Fruit fly (Drosophila melanogaster) whole organism, pupa: Measurements from ENCODE around the gene CG32266.
A peak's percentile ranks its signal among the peaks of the same experiment; 100 is the strongest.

Experiments
- CG10348 ChIP-seq: fragments of 200-800 bp; sonication (Bioruptor generic); IDR thresholded peaks from 2 replicates; pipeline ENCODE4 v1.3.6; 2022; ENCODE audit warnings: missing biosample characterization, missing genetic modification characterization
- CG12605 ChIP-seq: fragments of 200-800 bp; sonication (Bioruptor generic); IDR thresholded peaks from 2 replicates; pipeline ENCODE4 v1.3.6; 2022; ENCODE audit warnings: missing biosample characterization, missing genetic modification characterization
- CG13204 ChIP-seq: fragments of 200-800 bp; sonication (Bioruptor generic); optimal IDR thresholded peaks from 2 replicates; lab custom pipeline; 2018; ENCODE audit warnings: missing biosample characterization, mild to moderate bottlenecking, missing genetic modification characterization, moderate library complexity
- CG14655 ChIP-seq: fragments of 200-800 bp; sonication (Bioruptor generic); optimal IDR thresholded peaks from 3 replicates; lab custom pipeline; 2017; ENCODE audit warnings: mild to moderate bottlenecking, missing biosample characterization, missing genetic modification reagents, missing genetic modification characterization
- CG15710 ChIP-seq: fragments of 200-800 bp; sonication (Bioruptor generic); optimal IDR thresholded peaks from 2 replicates; lab custom pipeline; 2018; ENCODE audit warnings: missing biosample characterization, mild to moderate bottlenecking, missing genetic modification characterization, moderate library complexity
- CG17806 ChIP-seq: fragments of 200-800 bp; sonication (Bioruptor generic); optimal IDR thresholded peaks from 2 replicates; lab custom pipeline; 2018; ENCODE audit warnings: missing biosample characterization, mild to moderate bottlenecking, missing genetic modification characterization, moderate library complexity
- CG32121 ChIP-seq: fragments of 200-800 bp; sonication (Bioruptor generic); IDR thresholded peaks from 2 replicates; pipeline ENCODE4 v1.3.6; 2022; ENCODE audit warnings: missing biosample characterization, missing genetic modification characterization
- CG34367 ChIP-seq: fragments of 200-800 bp; sonication (Bioruptor generic); optimal IDR thresholded peaks from 2 replicates; lab custom pipeline; 2018; ENCODE audit warnings: missing biosample characterization, mild to moderate bottlenecking, missing genetic modification characterization
- CG4496 ChIP-seq: fragments of 200-800 bp; sonication (Bioruptor generic); IDR thresholded peaks from 3 replicates; pipeline ENCODE4 v1.3.6; 2022; ENCODE audit warnings: missing biosample characterization, missing genetic modification characterization
- CG8159 ChIP-seq: fragments of 200-800 bp; sonication (Bioruptor generic); optimal IDR thresholded peaks from 3 replicates; lab custom pipeline; 2018; ENCODE audit warnings: missing biosample characterization, mild to moderate bottlenecking, missing genetic modification characterization, moderate library complexity
- CG8301 ChIP-seq: fragments of 200-800 bp; sonication (Bioruptor generic); optimal IDR thresholded peaks from 2 replicates; lab custom pipeline; 2018; ENCODE audit warnings: missing biosample characterization, mild to moderate bottlenecking, missing genetic modification characterization
- CG9948 ChIP-seq: fragments of 200-800 bp; sonication (Bioruptor generic); optimal IDR thresholded peaks from 2 replicates; lab custom pipeline; 2018; ENCODE audit warnings: missing biosample characterization, mild to moderate bottlenecking, missing genetic modification characterization, moderate library complexity
- D1 ChIP-seq: fragments of 200-800 bp; sonication (Bioruptor generic); optimal IDR thresholded peaks from 2 replicates; lab custom pipeline; 2018; ENCODE audit warnings: missing biosample characterization, mild to moderate bottlenecking, missing genetic modification characterization, moderate library complexity
- EcR ChIP-seq: fragments of 200-800 bp; sonication (Bioruptor generic); optimal IDR thresholded peaks from 3 replicates; lab custom pipeline; 2019; ENCODE audit warnings: missing biosample characterization, missing genetic modification characterization, mild to moderate bottlenecking, moderate library complexity, missing genetic modification reagents
- Ets98B ChIP-seq: fragments of 200-800 bp; sonication (Bioruptor generic); IDR thresholded peaks from 2 replicates; pipeline ENCODE4 v1.3.6; 2022; ENCODE audit warnings: missing biosample characterization, missing genetic modification characterization
- Pif1A ChIP-seq: fragments of 200-800 bp; sonication (Bioruptor generic); optimal IDR thresholded peaks from 3 replicates; lab custom pipeline; 2016; ENCODE audit warnings: missing biosample characterization, missing genetic modification characterization
- Pif1B ChIP-seq: fragments of 200-800 bp; sonication (Bioruptor generic); optimal IDR thresholded peaks from 3 replicates; lab custom pipeline; 2016; ENCODE audit warnings: missing biosample characterization, missing genetic modification characterization
- Snoo ChIP-seq: fragments of 200-800 bp; sonication (Bioruptor generic); optimal IDR thresholded peaks from 3 replicates; lab custom pipeline; 2017; ENCODE audit warnings: missing biosample characterization, mild to moderate bottlenecking, missing genetic modification characterization, inconsistent platforms
- fd96Ca ChIP-seq: fragments of 200-800 bp; sonication (Bioruptor generic); IDR thresholded peaks from 3 replicates; pipeline ENCODE4 v1.3.6; 2022; ENCODE audit warnings: missing biosample characterization, missing genetic modification characterization
- gl ChIP-seq: fragments of 200-800 bp; sonication (Bioruptor generic); optimal IDR thresholded peaks from 2 replicates; lab custom pipeline; 2018; ENCODE audit warnings: missing biosample characterization, mild to moderate bottlenecking, missing genetic modification characterization
- rn ChIP-seq: fragments of 200-800 bp; sonication (Bioruptor generic); IDR thresholded peaks from 2 replicates; pipeline ENCODE4 v1.3.6; 2022; ENCODE audit warnings: missing biosample characterization, missing genetic modification characterization

The CG32266 gene

dm6 chr3L:3785002-3785661, 5.5 kb upstream of the CG32266 start:
- TF ChIP-seq CG4496 (GFP tag; lab: Robert Waterston, UW) (peak; percentile 99), CG15710 (tag; lab: Kevin White, UChicago) (peak; percentile 97), EcR (GFP tag; lab: Kevin White, UChicago) (peak; percentile 70), CG8159 (tag; lab: Kevin White, UChicago) (peak; percentile 95), Snoo (tag; lab: Kevin White, UChicago) (peak; percentile 97), CG10348 (GFP tag; lab: Robert Waterston, UW) (peak; percentile 98), CG32121 (GFP tag; lab: Robert Waterston, UW) (peak; percentile 99), CG9948 (tag; lab: Kevin White, UChicago) (peak; percentile 96), fd96Ca (GFP tag; lab: Robert Waterston, UW) (peak; percentile 99), Pif1A (GFP tag; lab: Kevin White, UChicago) (peak; percentile 99), CG34367 (peak; percentile 98), rn (GFP tag; lab: Robert Waterston, UW) (peak; percentile 98), Pif1B (peak; percentile 99), CG13204 (GFP tag; lab: Kevin White, UChicago) (peak; percentile 94), CG17806 (peak; percentile 95), Ets98B (GFP tag; lab: Robert Waterston, UW) (peak; percentile 99), gl (tag; lab: Kevin White, UChicago) (peak; percentile 92), CG12605 (peak; percentile 97), D1 (tag; lab: Kevin White, UChicago) (peak; percentile 74), CG8301 (tag; lab: Kevin White, UChicago) (peak; percentile 94), CG14655 (peak; percentile 93)
- TF ChIP-seq, all 21 proteins: peak for 21

dm6 chr3L:3785688-3786087, 4.9 kb upstream of the CG32266 start:
- TF ChIP-seq CG32121 (GFP tag; lab: Robert Waterston, UW) (no peak), CG9948 (tag; lab: Kevin White, UChicago) (peak; percentile 7), CG14655 (peak; percentile 24), Ets98B (GFP tag; lab: Robert Waterston, UW) (peak; percentile 30; the same call in 1 of the 2 replicates)

- no peak for TF ChIP-seq CG9948 (tag; lab: Kevin White, UChicago)
- TF ChIP-seq Snoo (tag; lab: Kevin White, UChicago): no peak
- no peak for TF ChIP-seq CG12605
- TF ChIP-seq Pif1A (GFP tag; lab: Kevin White, UChicago): no peak
- peak; percentile 14 for TF ChIP-seq CG17806
- TF ChIP-seq Pif1B: no peak
- no peak for TF ChIP-seq CG13204 (GFP tag; lab: Kevin White, UChicago)
- TF ChIP-seq CG15710 (tag; lab: Kevin White, UChicago): peak; percentile 11
- peak; percentile 21; the same call in 1 of the 2 replicates for TF ChIP-seq CG32121 (GFP tag; lab: Robert Waterston, UW)
- no peak for TF ChIP-seq gl (tag; lab: Kevin White, UChicago)
- TF ChIP-seq CG34367: no peak
- TF ChIP-seq CG10348 (GFP tag; lab: Robert Waterston, UW): no peak
- TF ChIP-seq CG14655: no peak
Measured at dm6 chr3L:3786344-3787076, 4.1 kb upstream of the CG32266 start.

dm6 chr3L:3787077-3787433, 3.5 kb upstream of the CG32266 start:
- peak; percentile 24; the same call in 1 of the 2 replicates for TF ChIP-seq Ets98B (GFP tag; lab: Robert Waterston, UW)
- TF ChIP-seq CG34367: no peak

dm6 chr3L:3787595-3788151, 2.9 kb upstream of the CG32266 start:
- TF ChIP-seq Pif1B (peak; percentile 19), CG12605 (peak; percentile 54), CG32121 (GFP tag; lab: Robert Waterston, UW) (no peak), rn (GFP tag; lab: Robert Waterston, UW) (no peak), CG8159 (tag; lab: Kevin White, UChicago) (peak; percentile 38), Ets98B (GFP tag; lab: Robert Waterston, UW) (peak; percentile 42; the same call in 1 of the 2 replicates), Pif1A (GFP tag; lab: Kevin White, UChicago) (peak; percentile 6), CG9948 (tag; lab: Kevin White, UChicago) (no peak), CG17806 (no peak), CG10348 (GFP tag; lab: Robert Waterston, UW) (no peak), CG15710 (tag; lab: Kevin White, UChicago) (peak; percentile 13), CG34367 (peak; percentile 22), CG8301 (tag; lab: Kevin White, UChicago) (peak; percentile 37), EcR (GFP tag; lab: Kevin White, UChicago) (peak; percentile 36), Snoo (tag; lab: Kevin White, UChicago) (peak; percentile 33), gl (tag; lab: Kevin White, UChicago) (peak; percentile 34), CG4496 (GFP tag; lab: Robert Waterston, UW) (no peak; the same call in 2 of the 3 replicates), fd96Ca (GFP tag; lab: Robert Waterston, UW) (no peak), CG13204 (GFP tag; lab: Kevin White, UChicago) (peak; percentile 42), D1 (tag; lab: Kevin White, UChicago) (no peak), CG14655 (peak; percentile 31)
